Worm (Caenorhabditis elegans) whole organism, young adult: ENCODE data around the gene rcs-1.
A peak's percentile ranks its signal among the peaks of the same experiment; 100 is the strongest.

Experiments used
- B0336.3 ChIP-seq: fragments of 200-800 bp; sonication (Bioruptor generic); IDR thresholded peaks from 2 replicates; pipeline ENCODE4 v1.3.6; 2022; ENCODE audit warnings: missing genetic modification characterization, missing compliant biosample characterization
- F49E8.2 ChIP-seq: sonication (generic microtip); optimal IDR thresholded peaks from 3 replicates; lab custom pipeline; 2017; ENCODE audit warnings: missing genetic modification characterization, mild to moderate bottlenecking, missing compliant biosample characterization, antibody characterized with exemption, moderate library complexity; ENCODE audit not compliant: insufficient read depth
- F52B5.7 ChIP-seq: sonication (generic microtip); optimal IDR thresholded peaks from 2 replicates; lab custom pipeline; 2016; ENCODE audit warnings: mild to moderate bottlenecking, missing genetic modification characterization, missing compliant biosample characterization
- F55B11.4 ChIP-seq: sonication (generic microtip); optimal IDR thresholded peaks from 2 replicates; lab custom pipeline; 2016; ENCODE audit warnings: missing compliant biosample characterization, missing genetic modification characterization, borderline replicate concordance; ENCODE audit not compliant: insufficient read depth
- F57C9.4 ChIP-seq: sonication (generic microtip); optimal IDR thresholded peaks from 2 replicates; lab custom pipeline; 2017; ENCODE audit warnings: mild to moderate bottlenecking, missing genetic modification characterization, missing compliant biosample characterization
- K12H6.12 ChIP-seq: fragments of 200-800 bp; sonication (Bioruptor generic); optimal IDR thresholded peaks from 2 replicates; lab custom pipeline; 2018; ENCODE audit warnings: mild to moderate bottlenecking, missing genetic modification characterization, missing compliant biosample characterization
- Y67H2A.10 ChIP-seq: fragments of 200-800 bp; sonication (Bioruptor generic); conservative IDR thresholded peaks from 2 replicates; pipeline ENCODE4 v1.3.6; 2022; ENCODE audit warnings: missing genetic modification reagents, missing genetic modification characterization, missing compliant biosample characterization
- atf-7 ChIP-seq: sonication (generic microtip); optimal IDR thresholded peaks from 2 replicates; lab custom pipeline; 2017; ENCODE audit warnings: mild to moderate bottlenecking, missing genetic modification characterization, missing compliant biosample characterization
- attf-3 ChIP-seq: fragments of 200-800 bp; sonication (Bioruptor generic); conservative IDR thresholded peaks from 2 replicates; pipeline ENCODE4 v1.3.6; 2022; ENCODE audit warnings: missing genetic modification reagents, missing genetic modification characterization, missing compliant biosample characterization
- ccch-3 ChIP-seq: fragments of 200-800 bp; sonication (Bioruptor generic); optimal IDR thresholded peaks from 2 replicates; lab custom pipeline; 2018; ENCODE audit warnings: mild to moderate bottlenecking, missing genetic modification characterization, missing compliant biosample characterization
- cebp-1 ChIP-seq, 2 experiments: fragments of 200-800 bp in 1 of 2; sonication (Bioruptor generic) in 1 of 2; sonication (generic microtip) in 1 of 2; IDR thresholded peaks in 1 of 2; optimal IDR thresholded peaks in 1 of 2; 2 replicates each; pipeline versions ENCODE4 v1.3.6 to Lab custom; 2017 to 2022; ENCODE audit warnings: missing compliant biosample characterization in 2 of 2, missing genetic modification characterization in 2 of 2, mild to moderate bottlenecking in 1 of 2, missing genetic modification reagents in 1 of 2, moderate library complexity in 1 of 2
- ceh-100 ChIP-seq: fragments of 200-800 bp; sonication (Bioruptor generic); IDR thresholded peaks from 2 replicates; pipeline ENCODE4 v1.3.6; 2022; ENCODE audit warnings: missing genetic modification reagents, missing genetic modification characterization, missing compliant biosample characterization
- ceh-58 ChIP-seq: fragments of 200-800 bp; sonication (Bioruptor generic); IDR thresholded peaks from 2 replicates; pipeline ENCODE4 v1.3.6; 2022; ENCODE audit warnings: missing genetic modification characterization, missing compliant biosample characterization
- chd-7 ChIP-seq: sonication (generic microtip); optimal IDR thresholded peaks from 2 replicates; lab custom pipeline; 2016; ENCODE audit warnings: mild to moderate bottlenecking, missing genetic modification characterization, moderate library complexity, missing compliant biosample characterization
- die-1 ChIP-seq: sonication (generic microtip); optimal IDR thresholded peaks from 2 replicates; lab custom pipeline; 2016; ENCODE audit warnings: missing genotype, mild to moderate bottlenecking, missing genetic modification characterization, missing compliant biosample characterization
- dox-1 ChIP-seq: fragments of 200-800 bp; sonication (Bioruptor generic); IDR thresholded peaks from 2 replicates; pipeline ENCODE4 v1.3.6; 2022; ENCODE audit warnings: missing genetic modification reagents, missing genetic modification characterization, missing compliant biosample characterization
- dpl-1 ChIP-seq: fragments of 150-350 bp; optimal IDR thresholded peaks from 2 replicates; lab custom pipeline; 2014; ENCODE audit warnings: missing biosample characterization, missing genetic modification reagents, missing genetic modification characterization
- efl-1 ChIP-seq: fragments of 150-350 bp; optimal IDR thresholded peaks from 2 replicates; lab custom pipeline; 2014; ENCODE audit warnings: missing biosample characterization, missing genetic modification reagents, missing genetic modification characterization
- ets-4 ChIP-seq: fragments of 200-800 bp; sonication (Bioruptor generic); optimal IDR thresholded peaks from 2 replicates; lab custom pipeline; 2018; ENCODE audit warnings: mild to moderate bottlenecking, missing genetic modification characterization, missing compliant biosample characterization
- gei-17 ChIP-seq: fragments of 200-800 bp; sonication (Bioruptor generic); optimal IDR thresholded peaks from 2 replicates; lab custom pipeline; 2018; ENCODE audit warnings: mild to moderate bottlenecking, missing genetic modification characterization, missing compliant biosample characterization
- hlh-12 ChIP-seq: sonication (generic microtip); optimal IDR thresholded peaks from 2 replicates; lab custom pipeline; 2016; ENCODE audit warnings: missing genetic modification characterization, missing compliant biosample characterization
- hlh-26 ChIP-seq: fragments of 200-800 bp; sonication (Bioruptor generic); conservative IDR thresholded peaks from 2 replicates; pipeline ENCODE4 v1.3.6; 2022; ENCODE audit warnings: missing genetic modification reagents, missing genetic modification characterization, missing compliant biosample characterization
- lin-54 ChIP-seq: fragments of 200-800 bp; sonication (Bioruptor generic); optimal IDR thresholded peaks from 2 replicates; lab custom pipeline; 2018; ENCODE audit warnings: mild to moderate bottlenecking, missing genetic modification characterization, missing compliant biosample characterization
- lsl-1 ChIP-seq: fragments of 200-800 bp; sonication (Bioruptor generic); optimal IDR thresholded peaks from 2 replicates; lab custom pipeline; 2018; ENCODE audit warnings: mild to moderate bottlenecking, missing genetic modification characterization, moderate library complexity, missing compliant biosample characterization
- lsy-27 ChIP-seq: sonication (generic microtip); optimal IDR thresholded peaks from 2 replicates; lab custom pipeline; 2017; ENCODE audit warnings: missing genetic modification characterization, mild to moderate bottlenecking, missing compliant biosample characterization, antibody characterized with exemption, missing genotype, borderline replicate concordance; ENCODE audit not compliant: insufficient read depth
- madf-10 ChIP-seq: sonication (generic microtip); optimal IDR thresholded peaks from 2 replicates; lab custom pipeline; 2016; ENCODE audit warnings: mild to moderate bottlenecking, missing genetic modification characterization, missing compliant biosample characterization
- madf-3 ChIP-seq: fragments of 200-800 bp; sonication (Bioruptor generic); IDR thresholded peaks from 2 replicates; pipeline ENCODE4 v1.3.6; 2022; ENCODE audit warnings: missing genetic modification reagents, missing genetic modification characterization, missing compliant biosample characterization
- mcd-1 ChIP-seq: fragments of 200-800 bp; sonication (Bioruptor generic); IDR thresholded peaks from 2 replicates; pipeline ENCODE4 v1.3.6; 2022; ENCODE audit warnings: missing genetic modification reagents, missing genetic modification characterization, missing compliant biosample characterization
- nfya-2 ChIP-seq: fragments of 200-800 bp; sonication (Bioruptor generic); IDR thresholded peaks from 2 replicates; pipeline ENCODE4 v1.3.6; 2022; ENCODE audit warnings: missing genetic modification reagents, missing genetic modification characterization, missing compliant biosample characterization
- pbrm-1 ChIP-seq: fragments of 200-800 bp; sonication (Bioruptor generic); IDR thresholded peaks from 2 replicates; pipeline ENCODE4 v1.3.6; 2022; ENCODE audit warnings: missing genetic modification reagents, missing genetic modification characterization, missing compliant biosample characterization
- rcor-1 ChIP-seq: fragments of 200-800 bp; sonication (Bioruptor generic); IDR thresholded peaks from 2 replicates; pipeline ENCODE4 v1.3.6; 2022; ENCODE audit warnings: missing genetic modification reagents, missing genetic modification characterization, missing compliant biosample characterization
- repo-1 ChIP-seq: sonication (generic microtip); optimal IDR thresholded peaks from 2 replicates; lab custom pipeline; 2017; ENCODE audit warnings: mild to moderate bottlenecking, missing genetic modification characterization, missing compliant biosample characterization
- snpc-1.1 ChIP-seq: sonication (generic microtip); optimal IDR thresholded peaks from 2 replicates; lab custom pipeline; 2017; ENCODE audit warnings: missing genetic modification characterization, mild to moderate bottlenecking, missing compliant biosample characterization, antibody characterized with exemption, moderate library complexity, missing genotype, missing genetic modification reagents; ENCODE audit not compliant: insufficient read depth
- snpc-4 ChIP-seq, 5 experiments: fragments of 150-350 bp in 1 of 5; sonication (generic microtip) in 4 of 5; optimal IDR thresholded peaks; 2 replicates each; lab custom pipeline; 2014 to 2018; ENCODE audit warnings: missing genetic modification characterization in 5 of 5, missing biosample characterization in 3 of 5, antibody characterized with exemption in 2 of 5, mild to moderate bottlenecking in 2 of 5, missing compliant biosample characterization in 2 of 5, missing genotype in 2 of 5, moderate library complexity in 2 of 5, missing genetic modification reagents in 1 of 5
- somi-1 ChIP-seq: fragments of 200-800 bp; sonication (Bioruptor generic); optimal IDR thresholded peaks from 2 replicates; lab custom pipeline; 2018; ENCODE audit warnings: mild to moderate bottlenecking, missing genetic modification characterization, missing compliant biosample characterization
- sptf-2 ChIP-seq: fragments of 200-800 bp; sonication (Bioruptor generic); optimal IDR thresholded peaks from 2 replicates; lab custom pipeline; 2018; ENCODE audit warnings: mild to moderate bottlenecking, missing genetic modification characterization, missing compliant biosample characterization
- tbp1 ChIP-seq: fragments of 200-800 bp; sonication (Bioruptor generic); optimal IDR thresholded peaks from 2 replicates; lab custom pipeline; 2018; ENCODE audit warnings: mild to moderate bottlenecking, missing genetic modification characterization, missing compliant biosample characterization
- tlf-1 ChIP-seq: fragments of 200-800 bp; sonication (Bioruptor generic); optimal IDR thresholded peaks from 2 replicates; lab custom pipeline; 2018; ENCODE audit warnings: mild to moderate bottlenecking, missing genetic modification characterization, missing compliant biosample characterization
- unc-62 ChIP-seq: fragments of 150-350 bp; optimal IDR thresholded peaks from 2 replicates; lab custom pipeline; 2014; ENCODE audit warnings: missing biosample characterization, missing genetic modification reagents, missing genetic modification characterization
- zfh-2 ChIP-seq: fragments of 200-800 bp; sonication (Bioruptor generic); conservative IDR thresholded peaks from 2 replicates; pipeline ENCODE4 v1.3.6; 2022; ENCODE audit warnings: missing genetic modification reagents, missing genetic modification characterization, missing compliant biosample characterization
- ztf-18 ChIP-seq: sonication (generic microtip); optimal IDR thresholded peaks from 2 replicates; lab custom pipeline; 2016; ENCODE audit warnings: missing genotype, mild to moderate bottlenecking, missing genetic modification characterization, missing compliant biosample characterization
- ztf-26 ChIP-seq: sonication (generic microtip); optimal IDR thresholded peaks from 2 replicates; lab custom pipeline; 2017; ENCODE audit warnings: missing genetic modification characterization, missing compliant biosample characterization

The rcs-1 gene

ce11 chrX:8810908-8811307 lies 17.4 kb downstream of the rcs-1 start, which contains the start of gene R04E5.9 (continued):
- peak; percentile 89 for TF ChIP-seq K12H6.12 (tag; lab: Kevin White, UChicago)
- TF ChIP-seq ztf-18 (tag; lab: Kevin White, UChicago) = peak; percentile 62
- TF ChIP-seq tbp1 (GFP tag; lab: Kevin White, UChicago) = peak; percentile 68
- no peak for TF ChIP-seq F49E8.2 (tag; lab: Kevin White, UChicago)
- TF ChIP-seq somi-1 (GFP tag; lab: Kevin White, UChicago) = peak; percentile 44
- TF ChIP-seq madf-10 (tag; lab: Kevin White, UChicago) = peak; percentile 85
- TF ChIP-seq snpc-4 (GFP tag; optimal IDR thresholded peaks at IDR 0.05; lab: Kevin White, UChicago) = peak; percentile 35
- TF ChIP-seq snpc-4 (tag; optimal IDR thresholded peaks at IDR 0.05; lab: Kevin White, UChicago) = peak; percentile 17 to 72 (median 60)
- TF ChIP-seq snpc-1.1 = no peak
- peak; percentile 91 for TF ChIP-seq ets-4 (GFP tag; lab: Kevin White, UChicago)
- TF ChIP-seq ccch-3 (GFP tag; lab: Kevin White, UChicago) = no peak
- TF ChIP-seq pbrm-1 = peak; percentile 66; the same call in 1 of the 2 replicates
- TF ChIP-seq chd-7 (tag; lab: Kevin White, UChicago) = peak; percentile 80
- TF ChIP-seq F57C9.4 (tag; lab: Kevin White, UChicago) = no peak
- 0 out of 2 replicates have a peak, but pooled peaks have one; percentile 48 for TF ChIP-seq hlh-26 (GFP tag; lab: Robert Waterston, UW)
- peak; percentile 1 for TF ChIP-seq sptf-2
- TF ChIP-seq F55B11.4 (tag; lab: Kevin White, UChicago) = no peak
- TF ChIP-seq madf-3 (GFP tag; lab: Robert Waterston, UW) = peak; percentile 89
- peak; percentile 24; the same call in 1 of the 2 replicates for TF ChIP-seq Y67H2A.10 (GFP tag; lab: Robert Waterston, UW)
- peak; percentile 51 for TF ChIP-seq gei-17 (GFP tag; lab: Kevin White, UChicago)
- TF ChIP-seq lin-54 (GFP tag; lab: Kevin White, UChicago) = peak; percentile 50
- TF ChIP-seq B0336.3 = peak; percentile 85
- peak; percentile 64 for TF ChIP-seq atf-7 (tag; lab: Kevin White, UChicago)
- TF ChIP-seq die-1 (tag; lab: Kevin White, UChicago) = peak; percentile 11
- TF ChIP-seq nfya-2 (GFP tag; lab: Robert Waterston, UW) = no peak
- peak; percentile 34 for TF ChIP-seq tlf-1 (GFP tag; lab: Kevin White, UChicago)
- peak; percentile 61 for TF ChIP-seq mcd-1 (GFP tag; lab: Robert Waterston, UW)
- peak; percentile 91 for TF ChIP-seq dox-1 (GFP tag; lab: Robert Waterston, UW)
- TF ChIP-seq hlh-12 (tag; lab: Kevin White, UChicago) = no peak

DNA sequence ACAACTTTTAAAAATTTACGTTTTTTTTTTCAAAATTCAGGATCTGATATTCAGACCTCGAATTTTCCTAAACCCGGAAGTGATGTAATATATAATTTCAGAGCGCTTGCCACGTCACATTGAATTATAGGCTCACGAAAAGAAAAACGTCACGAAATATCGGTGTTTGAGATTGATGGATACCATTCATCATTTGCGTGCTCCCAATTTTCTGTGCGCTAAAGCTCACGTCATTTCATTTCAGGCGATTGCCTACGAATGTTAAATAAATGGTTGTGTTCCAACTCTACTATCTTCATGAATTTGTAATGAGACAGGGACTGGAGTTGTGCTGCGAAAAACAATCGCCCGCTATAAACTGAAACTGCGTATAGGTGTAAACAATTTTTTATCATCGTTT lies 19.6 kb downstream of the rcs-1 start:
- TF ChIP-seq repo-1 (tag; lab: Kevin White, UChicago) (no peak), cebp-1 (GFP tag; IDR thresholded peaks at IDR 0.05; lab: Robert Waterston, UW) (no peak), cebp-1 (tag; optimal IDR thresholded peaks at IDR 0.05; lab: Kevin White, UChicago) (no peak), efl-1 (GFP tag; lab: Kevin White, UChicago) (no peak), ztf-26 (tag; lab: Kevin White, UChicago) (no peak), lsl-1 (GFP tag; lab: Kevin White, UChicago) (no peak), attf-3 (GFP tag; lab: Robert Waterston, UW) (no peak), rcor-1 (GFP tag; lab: Robert Waterston, UW) (no peak), ceh-58 (GFP tag; lab: Robert Waterston, UW) (no peak), F55B11.4 (tag; lab: Kevin White, UChicago) (no peak), lin-54 (GFP tag; lab: Kevin White, UChicago) (no peak), F52B5.7 (tag; lab: Kevin White, UChicago) (no peak), zfh-2 (GFP tag; lab: Robert Waterston, UW) (no peak), dpl-1 (GFP tag; lab: Kevin White, UChicago) (no peak), gei-17 (GFP tag; lab: Kevin White, UChicago) (no peak), unc-62 (GFP tag; lab: Kevin White, UChicago) (no peak), atf-7 (tag; lab: Kevin White, UChicago) (no peak), ceh-100 (no peak), lsy-27 (tag; lab: Kevin White, UChicago) (no peak), sptf-2 (no peak)
- TF ChIP-seq, all 124 proteins: peak for 0
